Worm (Caenorhabditis elegans) whole organism, mixed stage, embryonic: ENCODE data around the gene twk-4.

Experiments used
- ces-1 ChIP-seq: fragments of 150-350 bp; optimal IDR thresholded peaks from 2 replicates; lab custom pipeline; 2014; ENCODE audit warnings: missing biosample characterization, missing genetic modification reagents, missing genetic modification characterization
- elt-3 ChIP-seq: fragments of 150-350 bp; optimal IDR thresholded peaks from 2 replicates; lab custom pipeline; 2014; ENCODE audit warnings: missing biosample characterization, missing genetic modification characterization
- lin-13 ChIP-seq: fragments of 150-350 bp; optimal IDR thresholded peaks from 2 replicates; lab custom pipeline; 2014; ENCODE audit warnings: missing biosample characterization, missing genetic modification characterization
- pha-4 ChIP-seq: fragments of 150-350 bp; optimal IDR thresholded peaks from 2 replicates; lab custom pipeline; 2018; ENCODE audit warnings: missing biosample characterization, missing genetic modification reagents, missing genetic modification characterization
- sem-2 ChIP-seq: fragments of 200-800 bp; sonication (Bioruptor generic); optimal IDR thresholded peaks from 2 replicates; lab custom pipeline; 2018; ENCODE audit warnings: mild to moderate bottlenecking, missing genetic modification characterization, missing compliant biosample characterization
- snpc-4 ChIP-seq: fragments of 150-350 bp; optimal IDR thresholded peaks from 2 replicates; lab custom pipeline; 2014; ENCODE audit warnings: missing biosample characterization, missing genetic modification characterization
- sptf-1 ChIP-seq: sonication (generic microtip); optimal IDR thresholded peaks from 2 replicates; lab custom pipeline; 2017; ENCODE audit warnings: mild to moderate bottlenecking, missing genetic modification characterization, moderate library complexity, missing compliant biosample characterization
- unc-62 ChIP-seq: fragments of 150-350 bp; optimal IDR thresholded peaks from 2 replicates; lab custom pipeline; 2014; ENCODE audit warnings: missing biosample characterization, missing genetic modification reagents, missing genetic modification characterization
- ztf-11 ChIP-seq: fragments of 150-350 bp; optimal IDR thresholded peaks from 2 replicates; lab custom pipeline; 2014; ENCODE audit warnings: missing biosample characterization, missing genetic modification characterization

DNA sequence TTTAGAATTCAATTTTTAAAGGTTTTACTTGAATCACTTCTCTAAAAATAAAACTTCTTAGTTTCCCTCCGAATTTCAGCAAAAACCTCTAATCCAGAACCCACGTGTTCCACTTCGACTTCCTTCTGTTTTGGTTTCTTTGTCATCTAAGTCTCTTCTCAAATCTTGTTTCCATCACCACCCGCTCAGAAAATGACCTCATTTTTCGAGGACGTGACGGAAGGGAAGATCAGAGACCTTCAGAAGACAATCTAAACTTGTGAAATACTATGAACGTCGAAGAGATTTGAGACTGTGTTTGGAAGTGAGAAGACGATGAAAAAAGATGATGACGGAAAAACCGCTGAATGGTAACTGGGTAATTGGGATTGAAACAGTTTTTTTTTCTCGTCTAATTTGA is 4.4 kb downstream of the twk-4 start:
- TF ChIP-seq lin-13 (tag; lab: Kevin White, UChicago), result no peak
- TF ChIP-seq ztf-11 (tag; lab: Kevin White, UChicago), result no peak
- TF ChIP-seq pha-4, result no peak
- TF ChIP-seq snpc-4 (tag; lab: Kevin White, UChicago), result no peak
- no peak for TF ChIP-seq sem-2 (GFP tag; lab: Kevin White, UChicago)
- no peak for TF ChIP-seq unc-62 (GFP tag; lab: Kevin White, UChicago)
- no peak for TF ChIP-seq elt-3 (tag; lab: Kevin White, UChicago)
- no peak for TF ChIP-seq ces-1
- TF ChIP-seq sptf-1 (tag; lab: Kevin White, UChicago), result no peak
